Worm (Caenorhabditis elegans): ENCODE measurements around the gene F44B9.10.

DNA sequence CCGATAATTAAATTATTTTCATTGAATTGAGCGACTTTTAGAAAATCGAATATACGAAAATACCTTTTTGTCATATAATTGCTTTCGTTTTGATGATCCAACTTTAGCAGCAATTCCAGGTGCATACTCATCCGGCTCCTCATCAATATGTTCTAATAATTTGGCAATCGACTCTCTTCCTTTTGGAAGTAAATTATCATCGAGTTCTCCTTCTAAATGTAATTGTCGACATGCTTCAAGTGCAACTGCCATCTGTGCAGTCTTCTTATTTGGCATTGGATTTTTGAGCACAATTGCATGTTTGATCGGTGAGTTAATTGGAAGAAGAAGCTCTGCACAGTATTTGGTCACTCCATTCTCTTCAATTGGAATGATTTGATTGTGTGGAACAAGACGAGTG, 43.7 kb upstream of the F44B9.10 start:
- no peak for TF ChIP-seq F52B5.7 (tag; optimal IDR thresholded peaks at IDR 0.05)
- TF ChIP-seq him-1 (tag; optimal IDR thresholded peaks at IDR 0.05) = no peak
- TF ChIP-seq hrde-1 (tag; optimal IDR thresholded peaks at IDR 0.05; ENCODE audit: borderline replicate concordance) = no peak
- TF ChIP-seq ztf-6 (GFP tag; IDR thresholded peaks at IDR 0.05) = no peak
- no peak for TF ChIP-seq snpc-3.4 (tag; optimal IDR thresholded peaks at IDR 0.05)
- no peak for TF ChIP-seq lin-54 (GFP tag; optimal IDR thresholded peaks at IDR 0.05)
- no peak for TF ChIP-seq Y53G8AR.9 (GFP tag; conservative IDR thresholded peaks at IDR 0.05)
- TF ChIP-seq madf-10 (tag; optimal IDR thresholded peaks at IDR 0.05) = no peak
- TF ChIP-seq pha-4 (tag; optimal IDR thresholded peaks at IDR 0.05) = no peak
- no peak for TF ChIP-seq T07F8.4 (tag; optimal IDR thresholded peaks at IDR 0.05)
- no peak for TF ChIP-seq bed-1 (GFP tag; IDR thresholded peaks at IDR 0.05)

Data from whole organism, young adult.